Worm (Caenorhabditis elegans) whole organism, L1 larva: ENCODE results near the gene ZK218.4.

Source experiments
- unc-30 ChIP-seq: sonication (generic microtip); optimal IDR thresholded peaks from 2 replicates; lab custom pipeline; 2017; ENCODE audit warnings: missing biosample characterization, missing genetic modification characterization
- ztf-11 ChIP-seq, 2 experiments: sonication (generic microtip); optimal IDR thresholded peaks; 2 replicates each; lab custom pipeline; 2016 to 2017; ENCODE audit warnings: missing genetic modification characterization in 2 of 2, missing biosample characterization in 1 of 2, missing compliant biosample characterization in 1 of 2

DNA sequence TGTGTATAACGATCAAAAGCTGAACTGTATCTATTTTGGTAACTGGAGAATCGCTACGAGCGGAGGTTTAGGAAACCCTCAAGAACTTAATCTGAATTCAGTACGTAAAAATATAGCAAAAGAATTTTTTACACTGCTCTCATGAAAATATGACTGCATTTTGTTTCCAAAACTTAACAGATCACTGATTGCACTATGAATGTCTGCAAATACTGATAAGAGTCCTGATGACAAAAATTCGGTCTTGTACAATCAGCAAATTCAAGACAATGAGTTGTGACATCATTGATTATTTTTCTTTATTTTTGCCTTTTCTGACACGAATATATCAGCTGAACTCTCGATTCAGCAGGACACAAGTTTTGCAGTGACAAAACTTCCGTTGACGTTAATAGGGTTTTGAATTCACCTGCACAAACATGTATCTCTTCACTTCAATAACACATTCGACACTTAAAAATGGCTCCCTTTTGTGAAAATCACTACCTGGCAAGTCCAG is 8.7 kb upstream of the ZK218.4 start, which contains the start of gene srh-237:
- no peak for TF ChIP-seq ztf-11 (tag; optimal IDR thresholded peaks at IDR 0.05; lab: Kevin White, UChicago)
- TF ChIP-seq unc-30 (tag; lab: Kevin White, UChicago), result no peak
